Worm (Caenorhabditis elegans) whole organism, L1 larva: Measurements from ENCODE around the gene F23D12.11.

Experiments used
- C04F5.9 ChIP-seq: sonication (generic microtip); optimal IDR thresholded peaks from 2 replicates; lab custom pipeline; 2016; ENCODE audit warnings: missing genetic modification characterization, missing compliant biosample characterization
- C34B4.2 ChIP-seq: sonication (generic microtip); optimal IDR thresholded peaks from 2 replicates; lab custom pipeline; 2017; ENCODE audit warnings: mild to moderate bottlenecking, missing genetic modification characterization, missing compliant biosample characterization
- ama-1 ChIP-seq: fragments of 150-350 bp; optimal IDR thresholded peaks from 2 replicates; lab custom pipeline; 2014
- ceh-63 ChIP-seq: fragments of 200-800 bp; sonication (Bioruptor generic); optimal IDR thresholded peaks from 2 replicates; lab custom pipeline; 2018; ENCODE audit warnings: mild to moderate bottlenecking, missing genetic modification characterization, missing compliant biosample characterization
- ceh-82 ChIP-seq, 3 experiments: fragments of 150-350 bp in 1 of 3; sonication (generic microtip) in 2 of 3; optimal IDR thresholded peaks; 2 replicates each; lab custom pipeline; 2014 to 2017; ENCODE audit warnings: missing biosample characterization in 3 of 3, missing genetic modification characterization in 3 of 3
- dpl-1 ChIP-seq, 3 experiments: fragments of 150-350 bp in 2 of 3; sonication (generic microtip) in 1 of 3; optimal IDR thresholded peaks; 2 replicates each; lab custom pipeline; 2014 to 2017; ENCODE audit warnings: missing biosample characterization in 3 of 3, missing genetic modification characterization in 3 of 3, missing genetic modification reagents in 3 of 3
- dsc-1 ChIP-seq: sonication (generic microtip); optimal IDR thresholded peaks from 2 replicates; lab custom pipeline; 2016; ENCODE audit warnings: mild to moderate bottlenecking, missing genetic modification characterization, missing compliant biosample characterization
- egl-27 ChIP-seq, 2 experiments: fragments of 150-350 bp in 1 of 2; sonication (generic microtip); optimal IDR thresholded peaks; 3 replicates each; lab custom pipeline; 2017 to 2018; ENCODE audit warnings: missing biosample characterization in 2 of 2, missing genetic modification characterization in 2 of 2, missing genetic modification reagents in 2 of 2
- elt-2 ChIP-seq: sonication (generic microtip); optimal IDR thresholded peaks from 2 replicates; lab custom pipeline; 2016; ENCODE audit warnings: missing genetic modification characterization, mild to moderate bottlenecking, inconsistent platforms, missing compliant biosample characterization, missing genetic modification reagents
- fkh-10 ChIP-seq: sonication (generic microtip); optimal IDR thresholded peaks from 2 replicates; lab custom pipeline; 2017; ENCODE audit warnings: missing biosample characterization, missing genetic modification reagents, missing genetic modification characterization
- fkh-8 ChIP-seq: sonication (generic microtip); optimal IDR thresholded peaks from 2 replicates; lab custom pipeline; 2016; ENCODE audit warnings: mild to moderate bottlenecking, missing genetic modification characterization, missing compliant biosample characterization
- hlh-4 ChIP-seq: sonication (generic microtip); optimal IDR thresholded peaks from 2 replicates; lab custom pipeline; 2016; ENCODE audit warnings: mild to moderate bottlenecking, missing genetic modification characterization, missing compliant biosample characterization
- hpl-2 ChIP-seq: fragments of 150-350 bp; optimal IDR thresholded peaks from 2 replicates; lab custom pipeline; 2014; ENCODE audit warnings: missing biosample characterization, missing genetic modification reagents, missing genetic modification characterization
- lin-14 ChIP-seq: fragments of 200-800 bp; sonication (Bioruptor generic); optimal IDR thresholded peaks from 2 replicates; lab custom pipeline; 2018; ENCODE audit warnings: mild to moderate bottlenecking, missing genetic modification characterization, moderate library complexity, missing compliant biosample characterization
- lin-15B ChIP-seq: fragments of 150-350 bp; sonication (generic microtip); optimal IDR thresholded peaks from 3 replicates; lab custom pipeline; 2014; ENCODE audit warnings: missing biosample characterization, missing genetic modification characterization
- lin-35 ChIP-seq, 2 experiments: fragments of 150-350 bp; optimal IDR thresholded peaks; 2 replicates each; lab custom pipeline; 2014; ENCODE audit warnings: missing biosample characterization in 2 of 2, missing genetic modification characterization in 2 of 2, missing genetic modification reagents in 2 of 2
- lsy-2 ChIP-seq, 2 experiments: fragments of 150-350 bp; optimal IDR thresholded peaks; 2 replicates each; lab custom pipeline; 2014; ENCODE audit warnings: missing biosample characterization in 2 of 2, missing genetic modification characterization in 2 of 2
- mab-9 ChIP-seq: fragments of 200-800 bp; sonication (Bioruptor generic); IDR thresholded peaks from 2 replicates; pipeline ENCODE4 v1.3.6; 2022; ENCODE audit warnings: missing genetic modification reagents, missing genetic modification characterization, missing compliant biosample characterization
- mdl-1 ChIP-seq, 2 experiments: fragments of 150-350 bp; optimal IDR thresholded peaks; 2 replicates each; lab custom pipeline; 2014 to 2017; ENCODE audit warnings: missing biosample characterization in 2 of 2, missing genetic modification characterization in 2 of 2, inconsistent platforms in 1 of 2
- mef-2 ChIP-seq: fragments of 150-350 bp; optimal IDR thresholded peaks from 2 replicates; lab custom pipeline; 2014; ENCODE audit warnings: missing biosample characterization, missing genetic modification characterization
- nhr-20 ChIP-seq: sonication (generic microtip); optimal IDR thresholded peaks from 2 replicates; lab custom pipeline; 2016; ENCODE audit warnings: mild to moderate bottlenecking, missing genetic modification characterization, missing compliant biosample characterization
- nhr-47 ChIP-seq: sonication (generic microtip); optimal IDR thresholded peaks from 2 replicates; lab custom pipeline; 2016; ENCODE audit warnings: mild to moderate bottlenecking, missing genetic modification characterization, moderate library complexity, missing compliant biosample characterization
- nhr-76 ChIP-seq: sonication (generic microtip); optimal IDR thresholded peaks from 2 replicates; lab custom pipeline; 2017; ENCODE audit warnings: missing biosample characterization, missing genetic modification characterization
- nhr-77 ChIP-seq: fragments of 150-350 bp; optimal IDR thresholded peaks from 2 replicates; lab custom pipeline; 2014; ENCODE audit warnings: missing biosample characterization, missing genetic modification characterization
- nhr-84 ChIP-seq: sonication (generic microtip); optimal IDR thresholded peaks from 2 replicates; lab custom pipeline; 2017; ENCODE audit warnings: missing biosample characterization, missing genetic modification characterization
- nhr-85 ChIP-seq: sonication (generic microtip); peaks from one replicate; lab custom pipeline; 2016; ENCODE audit warnings: missing genetic modification characterization, inconsistent platforms, missing compliant biosample characterization
- pag-3 ChIP-seq: sonication (generic microtip); optimal IDR thresholded peaks from 2 replicates; lab custom pipeline; 2017; ENCODE audit warnings: missing genetic modification characterization, mild to moderate bottlenecking, missing compliant biosample characterization, antibody characterized with exemption, borderline replicate concordance; ENCODE audit not compliant: insufficient read depth
- pax-3 ChIP-seq: fragments of 200-800 bp; sonication (Bioruptor generic); optimal IDR thresholded peaks from 2 replicates; lab custom pipeline; 2018; ENCODE audit warnings: mild to moderate bottlenecking, missing genetic modification characterization, moderate library complexity, missing compliant biosample characterization
- rnt-1 ChIP-seq: sonication (generic microtip); optimal IDR thresholded peaks from 2 replicates; lab custom pipeline; 2016; ENCODE audit warnings: mild to moderate bottlenecking, missing genetic modification characterization, moderate library complexity, missing compliant biosample characterization
- snpc-4 ChIP-seq: fragments of 150-350 bp; optimal IDR thresholded peaks from 2 replicates; lab custom pipeline; 2014; ENCODE audit warnings: missing biosample characterization, missing genetic modification characterization
- snu-23 ChIP-seq: sonication (generic microtip); optimal IDR thresholded peaks from 2 replicates; lab custom pipeline; 2016; ENCODE audit warnings: missing genetic modification characterization, missing compliant biosample characterization
- sptf-1 ChIP-seq: fragments of 150-350 bp; optimal IDR thresholded peaks from 2 replicates; lab custom pipeline; 2014; ENCODE audit warnings: missing biosample characterization, missing genetic modification characterization
- sup-37 ChIP-seq: fragments of 200-800 bp; sonication (Bioruptor generic); optimal IDR thresholded peaks from 2 replicates; lab custom pipeline; 2018; ENCODE audit warnings: mild to moderate bottlenecking, missing genetic modification characterization, missing compliant biosample characterization
- unc-130 ChIP-seq: fragments of 150-350 bp; optimal IDR thresholded peaks from 2 replicates; lab custom pipeline; 2017; ENCODE audit warnings: missing biosample characterization, missing genetic modification characterization, inconsistent platforms
- unc-30 ChIP-seq: sonication (generic microtip); optimal IDR thresholded peaks from 2 replicates; lab custom pipeline; 2017; ENCODE audit warnings: missing biosample characterization, missing genetic modification characterization
- unc-62 ChIP-seq: fragments of 150-350 bp; optimal IDR thresholded peaks from 2 replicates; lab custom pipeline; 2014; ENCODE audit warnings: missing biosample characterization, missing genetic modification reagents, missing genetic modification characterization
- unc-86 ChIP-seq: sonication (generic microtip); optimal IDR thresholded peaks from 2 replicates; lab custom pipeline; 2016; ENCODE audit warnings: missing genetic modification characterization, missing compliant biosample characterization
- unc-98 ChIP-seq: fragments of 200-800 bp; sonication (Bioruptor generic); IDR thresholded peaks from 2 replicates; pipeline ENCODE4 v1.3.6; 2022; ENCODE audit warnings: missing genetic modification characterization, missing compliant biosample characterization
- zag-1 ChIP-seq: fragments of 150-350 bp; optimal IDR thresholded peaks from 2 replicates; lab custom pipeline; 2014; ENCODE audit warnings: missing biosample characterization, missing genetic modification characterization

The F23D12.11 gene

DNA sequence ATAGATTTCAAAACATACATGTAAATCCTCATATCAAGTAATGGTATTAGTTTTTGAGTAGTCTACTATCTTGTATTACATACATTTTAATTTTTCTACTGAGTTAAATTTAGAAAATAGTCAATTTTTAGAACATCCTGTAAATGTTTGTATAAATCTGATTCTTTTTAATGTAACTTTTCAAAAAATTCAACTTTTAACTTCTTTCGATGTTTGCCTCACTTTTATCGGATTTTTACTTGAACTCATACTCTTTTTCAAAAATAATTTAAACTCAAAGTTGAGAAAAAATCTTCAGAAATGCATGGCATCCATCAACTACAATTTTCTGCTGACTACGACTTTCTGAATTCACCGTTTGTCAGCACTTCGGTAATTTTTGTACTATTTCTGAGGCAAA is 40.0 kb upstream of the F23D12.11 start, which contains the start of gene M163.7:
Gene M163.7 (plus strand): TSS at position 301 of the 400 bp plus-strand sequence.
- TF ChIP-seq nhr-84 (tag; lab: Kevin White, UChicago) (no peak), ama-1 (lab: Kevin White, UChicago) (no peak), fkh-8 (tag; lab: Kevin White, UChicago) (no peak), lin-14 (GFP tag; lab: Kevin White, UChicago) (no peak), snu-23 (GFP tag; lab: Kevin White, UChicago) (no peak), lsy-2 (tag; optimal IDR thresholded peaks at IDR 0.05; lab: Kevin White, UChicago) (no peak), pax-3 (tag; lab: Kevin White, UChicago) (no peak), ceh-63 (GFP tag; lab: Kevin White, UChicago) (no peak), unc-86 (tag; lab: Kevin White, UChicago) (no peak), ceh-82 (tag; optimal IDR thresholded peaks at IDR 0.05; lab: Kevin White, UChicago) (no peak), sptf-1 (tag; lab: Kevin White, UChicago) (no peak), lin-15B (tag; lab: Kevin White, UChicago) (no peak), mdl-1 (tag; optimal IDR thresholded peaks at IDR 0.05; lab: Kevin White, UChicago) (no peak), mef-2 (no peak)

DNA sequence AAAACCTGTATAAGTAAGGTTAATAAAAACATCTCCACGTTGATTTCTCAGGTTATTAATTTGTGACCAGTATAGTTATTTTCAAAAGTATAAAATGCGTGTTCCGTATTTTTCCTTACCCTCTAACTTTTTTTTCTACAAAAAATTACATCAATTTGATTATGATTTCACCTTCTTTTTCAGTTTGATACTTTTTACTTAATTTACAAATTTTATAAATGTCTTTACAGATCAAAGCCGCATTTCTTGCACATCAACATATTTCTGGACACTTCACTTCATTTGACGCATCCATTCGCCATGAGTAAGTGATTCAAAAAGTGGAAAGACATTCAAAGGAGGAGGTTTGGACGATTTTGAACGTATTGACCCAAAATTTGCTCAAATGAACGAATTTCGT is 35.9 kb upstream of the F23D12.11 start, which contains the start of gene Y66C5A.2:
Gene Y66C5A.2 (plus strand): TSS at position 301 of the 400 bp plus-strand sequence.
- no peak for TF ChIP-seq hpl-2 (GFP tag; lab: Kevin White, UChicago)
- no peak for TF ChIP-seq dpl-1 (GFP tag; optimal IDR thresholded peaks at IDR 0.05; lab: Kevin White, UChicago)
- TF ChIP-seq sup-37 (GFP tag; lab: Kevin White, UChicago): no peak
- TF ChIP-seq hlh-4 (tag; lab: Kevin White, UChicago): no peak
- TF ChIP-seq unc-30 (tag; lab: Kevin White, UChicago): no peak
- TF ChIP-seq unc-62 (GFP tag; lab: Kevin White, UChicago): no peak
- TF ChIP-seq ama-1 (lab: Kevin White, UChicago): no peak
- no peak for TF ChIP-seq rnt-1 (tag; lab: Kevin White, UChicago)
- TF ChIP-seq mdl-1 (tag; optimal IDR thresholded peaks at IDR 0.05; lab: Kevin White, UChicago): no peak
- no peak for TF ChIP-seq nhr-76 (tag; lab: Kevin White, UChicago)
- TF ChIP-seq nhr-47 (tag; lab: Kevin White, UChicago): no peak
- no peak for TF ChIP-seq nhr-20 (tag; lab: Kevin White, UChicago)
- no peak for TF ChIP-seq snpc-4 (tag; lab: Kevin White, UChicago)
- no peak for TF ChIP-seq snu-23 (GFP tag; lab: Kevin White, UChicago)
- no peak for TF ChIP-seq ceh-63 (GFP tag; lab: Kevin White, UChicago)
- TF ChIP-seq pag-3 (tag; lab: Kevin White, UChicago): no peak
- TF ChIP-seq lin-14 (GFP tag; lab: Kevin White, UChicago): no peak
- TF ChIP-seq pax-3 (tag; lab: Kevin White, UChicago): no peak
- no peak for TF ChIP-seq nhr-84 (tag; lab: Kevin White, UChicago)

ce11 chrX:14455419-14455818 is 30.9 kb upstream of the F23D12.11 start, which contains the start of gene Y66C5A.1:
Gene Y66C5A.1 (minus strand): TSS chrX:14455519.
- TF ChIP-seq lin-35 (GFP tag; optimal IDR thresholded peaks at IDR 0.05; lab: Kevin White, UChicago) (no peak), C04F5.9 (tag; lab: Kevin White, UChicago) (no peak), nhr-85 (tag; lab: Kevin White, UChicago) (no peak), egl-27 (tag; optimal IDR thresholded peaks at IDR 0.05; lab: Kevin White, UChicago) (no peak), C34B4.2 (tag; lab: Kevin White, UChicago) (no peak), dsc-1 (tag; lab: Kevin White, UChicago) (no peak), elt-2 (tag; lab: Kevin White, UChicago) (no peak), unc-130 (no peak), lin-14 (GFP tag; lab: Kevin White, UChicago) (no peak), fkh-10 (GFP tag; lab: Kevin White, UChicago) (no peak), nhr-77 (tag; lab: Kevin White, UChicago) (no peak), unc-98 (no peak), mab-9 (GFP tag; lab: Robert Waterston, UW) (no peak), zag-1 (tag; lab: Kevin White, UChicago) (no peak), nhr-47 (tag; lab: Kevin White, UChicago) (no peak), unc-62 (GFP tag; lab: Kevin White, UChicago) (no peak)
